Worm (Caenorhabditis elegans) whole organism, young adult: ENCODE data around the gene spig-1.
"Not testable (repeated sequence)": the region's sequence is repeated elsewhere in the genome, so short reads cannot be mapped to it uniquely, and the experiment has no call there.

Experiments
- B0035.1 ChIP-seq: sonication (generic microtip); optimal IDR thresholded peaks from 2 replicates; lab custom pipeline; 2016; ENCODE audit warnings: missing genetic modification characterization, mild to moderate bottlenecking, missing compliant biosample characterization, missing genotype, missing genetic modification reagents
- B0336.3 ChIP-seq: fragments of 200-800 bp; sonication (Bioruptor generic); IDR thresholded peaks from 2 replicates; pipeline ENCODE4 v1.3.6; 2022; ENCODE audit warnings: missing genetic modification characterization, missing compliant biosample characterization
- D2030.7 ChIP-seq: fragments of 200-800 bp; sonication (Bioruptor generic); IDR thresholded peaks from 2 replicates; pipeline ENCODE4 v1.3.6; 2022; ENCODE audit warnings: missing genetic modification reagents, missing genetic modification characterization, missing compliant biosample characterization
- F22D6.2 ChIP-seq: sonication (generic microtip); optimal IDR thresholded peaks from 2 replicates; lab custom pipeline; 2016; ENCODE audit warnings: mild to moderate bottlenecking, missing genetic modification characterization, missing compliant biosample characterization
- F23B12.7 ChIP-seq: sonication (generic microtip); optimal IDR thresholded peaks from 2 replicates; lab custom pipeline; 2017; ENCODE audit warnings: missing genetic modification characterization, mild to moderate bottlenecking, missing compliant biosample characterization, antibody characterized with exemption, moderate library complexity; ENCODE audit not compliant: insufficient read depth
- F39B2.1 ChIP-seq: fragments of 200-800 bp; sonication (Bioruptor generic); IDR thresholded peaks from 2 replicates; pipeline ENCODE4 v1.3.6; 2022; ENCODE audit warnings: missing genetic modification reagents, missing genetic modification characterization, missing compliant biosample characterization
- K12H6.12 ChIP-seq: fragments of 200-800 bp; sonication (Bioruptor generic); optimal IDR thresholded peaks from 2 replicates; lab custom pipeline; 2018; ENCODE audit warnings: mild to moderate bottlenecking, missing genetic modification characterization, missing compliant biosample characterization
- T07F8.4 ChIP-seq: sonication (generic microtip); optimal IDR thresholded peaks from 2 replicates; lab custom pipeline; 2016; ENCODE audit warnings: mild to moderate bottlenecking, missing genetic modification characterization, moderate library complexity, missing compliant biosample characterization
- Y53F4B.3 ChIP-seq: fragments of 200-800 bp; sonication (Bioruptor generic); IDR thresholded peaks from 2 replicates; pipeline ENCODE4 v1.3.6; 2022; ENCODE audit warnings: missing genetic modification reagents, missing genetic modification characterization, missing compliant biosample characterization
- Y53G8AR.9 ChIP-seq: fragments of 200-800 bp; sonication (Bioruptor generic); conservative IDR thresholded peaks from 2 replicates; pipeline ENCODE4 v1.3.6; 2022; ENCODE audit warnings: missing genetic modification reagents, missing genetic modification characterization, missing compliant biosample characterization
- ama-1 ChIP-seq, 3 experiments: fragments of 150-350 bp in 1 of 3; sonication (generic microtip) in 2 of 3; optimal IDR thresholded peaks; 2 replicates each; lab custom pipeline; 2014 to 2018; ENCODE audit warnings: missing biosample characterization in 2 of 3, missing genetic modification characterization in 2 of 3, missing genetic modification reagents in 2 of 3
- aptf-2 ChIP-seq: fragments of 200-800 bp; sonication (Bioruptor generic); conservative IDR thresholded peaks from 2 replicates; pipeline ENCODE4 v1.3.6; 2022; ENCODE audit warnings: missing genetic modification reagents, missing genetic modification characterization, missing compliant biosample characterization
- atf-7 ChIP-seq: sonication (generic microtip); optimal IDR thresholded peaks from 2 replicates; lab custom pipeline; 2017; ENCODE audit warnings: mild to moderate bottlenecking, missing genetic modification characterization, missing compliant biosample characterization
- bed-1 ChIP-seq: fragments of 200-800 bp; sonication (Bioruptor generic); IDR thresholded peaks from 2 replicates; pipeline ENCODE4 v1.3.6; 2022; ENCODE audit warnings: missing genetic modification reagents, missing genetic modification characterization, missing compliant biosample characterization
- bed-2 ChIP-seq: fragments of 200-800 bp; sonication (Bioruptor generic); IDR thresholded peaks from 2 replicates; pipeline ENCODE4 v1.3.6; 2022; ENCODE audit warnings: missing genetic modification reagents, missing genetic modification characterization, missing compliant biosample characterization
- ccch-3 ChIP-seq: fragments of 200-800 bp; sonication (Bioruptor generic); optimal IDR thresholded peaks from 2 replicates; lab custom pipeline; 2018; ENCODE audit warnings: mild to moderate bottlenecking, missing genetic modification characterization, missing compliant biosample characterization
- cebp-1 ChIP-seq, 2 experiments: fragments of 200-800 bp in 1 of 2; sonication (Bioruptor generic) in 1 of 2; sonication (generic microtip) in 1 of 2; IDR thresholded peaks in 1 of 2; optimal IDR thresholded peaks in 1 of 2; 2 replicates each; pipeline versions ENCODE4 v1.3.6 to Lab custom; 2017 to 2022; ENCODE audit warnings: missing compliant biosample characterization in 2 of 2, missing genetic modification characterization in 2 of 2, mild to moderate bottlenecking in 1 of 2, missing genetic modification reagents in 1 of 2, moderate library complexity in 1 of 2
- ceh-100 ChIP-seq: fragments of 200-800 bp; sonication (Bioruptor generic); IDR thresholded peaks from 2 replicates; pipeline ENCODE4 v1.3.6; 2022; ENCODE audit warnings: missing genetic modification reagents, missing genetic modification characterization, missing compliant biosample characterization
- dpl-1 ChIP-seq: fragments of 150-350 bp; optimal IDR thresholded peaks from 2 replicates; lab custom pipeline; 2014; ENCODE audit warnings: missing biosample characterization, missing genetic modification reagents, missing genetic modification characterization
- efl-1 ChIP-seq: fragments of 150-350 bp; optimal IDR thresholded peaks from 2 replicates; lab custom pipeline; 2014; ENCODE audit warnings: missing biosample characterization, missing genetic modification reagents, missing genetic modification characterization
- egl-18 ChIP-seq: fragments of 200-800 bp; sonication (Bioruptor generic); IDR thresholded peaks from 2 replicates; pipeline ENCODE4 v1.3.6; 2022; ENCODE audit warnings: missing genetic modification reagents, missing genetic modification characterization, missing compliant biosample characterization
- ekl-4 ChIP-seq: fragments of 200-800 bp; sonication (Bioruptor generic); IDR thresholded peaks from 2 replicates; pipeline ENCODE4 v1.3.6; 2022; ENCODE audit warnings: missing genetic modification reagents, missing genetic modification characterization, missing compliant biosample characterization
- hlh-12 ChIP-seq: sonication (generic microtip); optimal IDR thresholded peaks from 2 replicates; lab custom pipeline; 2016; ENCODE audit warnings: missing genetic modification characterization, missing compliant biosample characterization
- hsf-1 ChIP-seq: fragments of 200-800 bp; sonication (Bioruptor generic); IDR thresholded peaks from 2 replicates; pipeline ENCODE4 v1.3.6; 2022; ENCODE audit warnings: missing genetic modification reagents, missing genetic modification characterization, missing compliant biosample characterization
- lag-1 ChIP-seq: fragments of 200-800 bp; sonication (Bioruptor generic); IDR thresholded peaks from 2 replicates; pipeline ENCODE4 v1.3.6; 2022; ENCODE audit warnings: missing genetic modification reagents, missing genetic modification characterization, missing compliant biosample characterization
- lin-35 ChIP-seq, 3 experiments: fragments of 150-350 bp in 2 of 3; sonication (generic microtip) in 1 of 3; optimal IDR thresholded peaks; 2 replicates each; lab custom pipeline; 2014 to 2018; ENCODE audit warnings: missing biosample characterization in 3 of 3, missing genetic modification characterization in 3 of 3, missing genetic modification reagents in 3 of 3
- lin-40 ChIP-seq: sonication (generic microtip); optimal IDR thresholded peaks from 2 replicates; lab custom pipeline; 2016; ENCODE audit warnings: missing genetic modification characterization, mild to moderate bottlenecking, missing compliant biosample characterization, missing genotype, missing genetic modification reagents
- lin-54 ChIP-seq: fragments of 200-800 bp; sonication (Bioruptor generic); optimal IDR thresholded peaks from 2 replicates; lab custom pipeline; 2018; ENCODE audit warnings: mild to moderate bottlenecking, missing genetic modification characterization, missing compliant biosample characterization
- madf-10 ChIP-seq: sonication (generic microtip); optimal IDR thresholded peaks from 2 replicates; lab custom pipeline; 2016; ENCODE audit warnings: mild to moderate bottlenecking, missing genetic modification characterization, missing compliant biosample characterization
- madf-6 ChIP-seq: fragments of 200-800 bp; sonication (Bioruptor generic); IDR thresholded peaks from 2 replicates; pipeline ENCODE4 v1.3.6; 2022; ENCODE audit warnings: missing genetic modification reagents, missing genetic modification characterization, missing compliant biosample characterization
- madf-8 ChIP-seq: fragments of 200-800 bp; sonication (Bioruptor generic); conservative IDR thresholded peaks from 2 replicates; pipeline ENCODE4 v1.3.6; 2022; ENCODE audit warnings: missing genetic modification reagents, missing genetic modification characterization, missing compliant biosample characterization
- rcor-1 ChIP-seq: fragments of 200-800 bp; sonication (Bioruptor generic); IDR thresholded peaks from 2 replicates; pipeline ENCODE4 v1.3.6; 2022; ENCODE audit warnings: missing genetic modification reagents, missing genetic modification characterization, missing compliant biosample characterization
- rec-8 ChIP-seq, 2 experiments: sonication (generic microtip); optimal IDR thresholded peaks; 2 replicates each; lab custom pipeline; 2016; ENCODE audit warnings: mild to moderate bottlenecking in 2 of 2, missing genetic modification characterization in 2 of 2, missing genetic modification reagents in 2 of 2, missing genotype in 2 of 2, missing biosample characterization in 1 of 2, missing compliant biosample characterization in 1 of 2, moderate library complexity in 1 of 2
- rpc-1 ChIP-seq, 2 experiments: fragments of 150-350 bp in 1 of 2; sonication (generic microtip) in 1 of 2; optimal IDR thresholded peaks; 2 replicates each; lab custom pipeline; 2014 to 2018; ENCODE audit warnings: missing biosample characterization in 1 of 2, missing genetic modification characterization in 1 of 2, missing genetic modification reagents in 1 of 2, missing genotype in 1 of 2
- snpc-1.3 ChIP-seq: sonication (generic microtip); optimal IDR thresholded peaks from 2 replicates; lab custom pipeline; 2017; ENCODE audit warnings: missing genetic modification characterization, mild to moderate bottlenecking, missing compliant biosample characterization, antibody characterized with exemption, moderate library complexity, missing genotype, missing genetic modification reagents; ENCODE audit not compliant: insufficient read depth
- snpc-4 ChIP-seq, 5 experiments: fragments of 150-350 bp in 1 of 5; sonication (generic microtip) in 4 of 5; optimal IDR thresholded peaks; 2 replicates each; lab custom pipeline; 2014 to 2018; ENCODE audit warnings: missing genetic modification characterization in 5 of 5, missing biosample characterization in 3 of 5, antibody characterized with exemption in 2 of 5, mild to moderate bottlenecking in 2 of 5, missing compliant biosample characterization in 2 of 5, missing genotype in 2 of 5, moderate library complexity in 2 of 5, missing genetic modification reagents in 1 of 5
- sptf-2 ChIP-seq: fragments of 200-800 bp; sonication (Bioruptor generic); optimal IDR thresholded peaks from 2 replicates; lab custom pipeline; 2018; ENCODE audit warnings: mild to moderate bottlenecking, missing genetic modification characterization, missing compliant biosample characterization
- tbp1 ChIP-seq: fragments of 200-800 bp; sonication (Bioruptor generic); optimal IDR thresholded peaks from 2 replicates; lab custom pipeline; 2018; ENCODE audit warnings: mild to moderate bottlenecking, missing genetic modification characterization, missing compliant biosample characterization
- unc-130 ChIP-seq: sonication (generic microtip); optimal IDR thresholded peaks from 2 replicates; lab custom pipeline; 2016; ENCODE audit warnings: missing genetic modification reagents, missing genetic modification characterization, missing compliant biosample characterization

spig-1 gene

DNA sequence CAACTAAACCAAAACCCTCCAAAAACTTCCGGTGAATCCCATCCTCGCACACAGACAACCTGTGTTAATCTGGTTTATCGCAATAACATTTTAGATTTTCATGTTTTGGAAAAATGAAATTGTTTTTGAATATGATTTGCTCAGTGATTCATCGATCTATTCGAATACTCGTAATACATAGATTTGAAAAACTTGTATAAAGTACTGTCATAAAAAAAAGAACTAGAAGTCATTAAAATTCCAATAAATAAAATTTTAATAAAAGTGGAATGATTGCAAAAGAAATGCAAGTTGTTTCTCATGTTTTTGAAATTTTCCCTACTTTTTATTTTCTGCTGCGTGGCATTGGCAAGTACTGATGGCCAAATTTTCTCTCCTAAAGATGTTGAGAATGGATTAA is 3.1 kb downstream of the spig-1 start, which contains the start of gene spig-8:
Gene spig-8, plus strand, starts transcription at position 301 of the 400 bp plus-strand sequence.
- TF ChIP-seq aptf-2 (no peak), B0336.3 (GFP tag; lab: Robert Waterston, UW) (no peak), madf-10 (tag; lab: Kevin White, UChicago) (no peak), bed-2 (GFP tag; lab: Robert Waterston, UW) (no peak), ekl-4 (GFP tag; lab: Robert Waterston, UW) (no peak), K12H6.12 (no peak)

DNA sequence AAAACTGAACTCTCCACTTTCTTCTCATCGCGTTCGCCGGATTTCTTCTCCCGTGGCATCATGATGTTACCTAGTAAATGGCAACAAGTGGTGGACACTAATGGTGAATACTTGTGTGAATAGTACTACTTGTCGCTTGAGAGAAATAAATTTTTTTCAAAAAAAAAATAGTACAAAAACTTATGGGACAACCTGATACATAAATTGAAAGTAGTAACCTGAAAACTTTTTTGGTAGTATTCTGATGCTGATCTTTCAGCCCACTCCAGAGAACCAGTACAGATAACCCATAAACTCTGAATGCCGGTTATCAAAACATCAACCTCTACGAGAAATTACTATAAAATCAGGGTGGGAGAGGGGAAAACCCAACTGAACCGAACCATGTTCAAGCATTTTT is 6.3 kb downstream of the spig-1 start, which contains the start of gene Y57E12AL.2:
Gene Y57E12AL.2, plus strand, starts transcription at position 301 of the 400 bp plus-strand sequence.
- not testable (repeated sequence) for TF ChIP-seq F22D6.2 (tag; lab: Kevin White, UChicago); rec-8 (tag; optimal IDR thresholded peaks at IDR 0.05; lab: Kevin White, UChicago); tbp1

DNA sequence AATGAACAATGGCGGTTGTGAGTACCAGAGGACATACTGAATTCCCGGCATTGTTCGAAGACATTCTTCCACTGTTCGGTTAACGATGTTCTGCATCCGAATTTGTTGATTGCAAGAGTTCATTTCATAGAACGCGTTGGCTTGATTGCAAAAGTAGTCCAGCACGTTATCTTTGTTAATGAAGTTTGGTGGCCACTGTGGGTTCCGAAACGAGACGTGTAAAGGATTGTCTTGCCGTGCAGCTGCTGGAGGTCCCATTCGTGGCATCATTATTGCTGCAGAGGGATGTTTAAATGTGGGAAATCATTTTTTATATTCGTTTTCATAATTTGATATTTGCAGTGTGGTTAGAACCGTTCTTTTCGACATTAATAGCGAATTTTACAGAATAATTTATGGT is 7.8 kb downstream of the spig-1 start, which contains the start of gene mdt-6:
Gene mdt-6, minus strand, starts transcription at position 275 of the 400 bp plus-strand sequence.
- peak; percentile 53 for TF ChIP-seq B0336.3 (GFP tag; lab: Robert Waterston, UW)
- TF ChIP-seq bed-1 (GFP tag; lab: Robert Waterston, UW) = no peak
- TF ChIP-seq rpc-1 (optimal IDR thresholded peaks at IDR 0.05; lab: Kevin White, UChicago) = no peak
- no peak for TF ChIP-seq rpc-1 (tag; optimal IDR thresholded peaks at IDR 0.05; lab: Kevin White, UChicago)
- TF ChIP-seq madf-6 (GFP tag; lab: Robert Waterston, UW) = peak; percentile 51; the same call in 1 of the 2 replicates
- TF ChIP-seq lin-54 (GFP tag; lab: Kevin White, UChicago) = peak; percentile 18
- TF ChIP-seq F22D6.2 (tag; lab: Kevin White, UChicago) = no peak
- TF ChIP-seq ekl-4 (GFP tag; lab: Robert Waterston, UW) = peak; percentile 13; the same call in 1 of the 2 replicates
- 0 out of 2 replicates have a peak, but pooled peaks have one; percentile 31 for TF ChIP-seq hsf-1 (GFP tag; lab: Robert Waterston, UW)
- no peak for TF ChIP-seq lin-40
- TF ChIP-seq, all 124 proteins: peak for 5

DNA sequence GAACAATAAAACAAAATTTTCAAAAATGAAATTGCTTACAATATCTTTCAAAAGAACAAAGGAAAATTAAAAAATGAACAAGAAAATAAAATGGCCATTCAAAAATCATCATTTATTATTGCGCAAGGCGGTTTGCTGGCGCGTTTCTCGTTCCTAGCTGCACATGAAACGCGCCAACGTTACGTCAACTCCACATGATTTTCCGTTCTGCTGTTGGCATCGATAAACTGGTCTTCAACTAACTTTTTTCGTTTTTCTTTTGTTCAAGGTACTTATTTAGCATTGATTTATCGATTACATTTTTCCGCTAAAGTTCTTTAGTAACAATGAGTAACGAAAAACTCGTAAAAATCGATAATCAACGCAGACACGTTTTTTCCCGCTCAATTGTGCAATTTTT is 8.9 kb downstream of the spig-1 start, which contains the start of the genes Y57E12AL.6 and Y57E12AL.1:
Gene Y57E12AL.6, minus strand, starts transcription at position 75 of the 400 bp plus-strand sequence.
Gene Y57E12AL.1, plus strand, starts transcription at position 135 of the 400 bp plus-strand sequence.
- TF ChIP-seq rcor-1 (GFP tag; lab: Robert Waterston, UW) (peak; percentile 43; the same call in 1 of the 2 replicates), ccch-3 (GFP tag; lab: Kevin White, UChicago) (no peak), unc-130 (no peak), Y53G8AR.9 (GFP tag; lab: Robert Waterston, UW) (peak; percentile 70; the same call in 1 of the 2 replicates), madf-8 (no peak; the same call in 1 of the 2 replicates), cebp-1 (GFP tag; IDR thresholded peaks at IDR 0.05; lab: Robert Waterston, UW) (0 out of 2 replicates have a peak, but pooled peaks have one; percentile 37), cebp-1 (tag; optimal IDR thresholded peaks at IDR 0.05; lab: Kevin White, UChicago) (peak; percentile 85), snpc-4 (GFP tag; optimal IDR thresholded peaks at IDR 0.05; lab: Kevin White, UChicago) (peak; percentile 58), snpc-4 (tag; optimal IDR thresholded peaks at IDR 0.05; lab: Kevin White, UChicago) (peak; percentile 73 to 83 (median 81)), dpl-1 (GFP tag; lab: Kevin White, UChicago) (peak; percentile 45), hsf-1 (GFP tag; lab: Robert Waterston, UW) (no peak), F39B2.1 (no peak), F23B12.7 (tag; lab: Kevin White, UChicago) (peak; percentile 58), efl-1 (peak; percentile 55), bed-1 (GFP tag; lab: Robert Waterston, UW) (no peak), snpc-1.3 (tag; lab: Kevin White, UChicago) (peak; percentile 25), ama-1 (optimal IDR thresholded peaks at IDR 0.05; lab: Kevin White, UChicago) (no peak), ama-1 (GFP tag; optimal IDR thresholded peaks at IDR 0.05; lab: Kevin White, UChicago) (no peak), lag-1 (GFP tag; lab: Robert Waterston, UW) (no peak), sptf-2 (no peak), B0035.1 (no peak), egl-18 (no peak), lin-35 (GFP tag; optimal IDR thresholded peaks at IDR 0.05; lab: Kevin White, UChicago) (peak; percentile 54 to 81 (median 55)), D2030.7 (GFP tag; lab: Robert Waterston, UW) (peak; percentile 65), Y53F4B.3 (GFP tag; lab: Robert Waterston, UW) (no peak), T07F8.4 (tag; lab: Kevin White, UChicago) (no peak), hlh-12 (tag; lab: Kevin White, UChicago) (no peak), tbp1 (peak; percentile 46), ceh-100 (GFP tag; lab: Robert Waterston, UW) (0 out of 2 replicates have a peak, but pooled peaks have one; percentile 11), atf-7 (tag; lab: Kevin White, UChicago) (peak; percentile 33)
